Fruit fly (Drosophila melanogaster) whole organism, embryonic: ENCODE measurements around the gene CG7656.

Experiments used
- Antp ChIP-seq: fragments of 200-800 bp; sonication (Bioruptor generic); optimal IDR thresholded peaks from 3 replicates; lab custom pipeline; 2016; ENCODE audit warnings: missing biosample characterization, missing genetic modification characterization
- Atf3 ChIP-seq: fragments of 200-800 bp; sonication (Bioruptor generic); optimal IDR thresholded peaks from 3 replicates; lab custom pipeline; 2016; ENCODE audit warnings: missing biosample characterization, missing genetic modification characterization
- B-H2 ChIP-seq: fragments of 200-800 bp; sonication (Bioruptor generic); optimal IDR thresholded peaks from 2 replicates; lab custom pipeline; 2018; ENCODE audit warnings: missing biosample characterization, mild to moderate bottlenecking, missing genetic modification characterization
- Bteb2 ChIP-seq: fragments of 200-800 bp; sonication (Bioruptor generic); optimal IDR thresholded peaks from 2 replicates; lab custom pipeline; 2016; ENCODE audit warnings: missing biosample characterization, missing genetic modification characterization
- C15 ChIP-seq: fragments of 200-800 bp; sonication (Bioruptor generic); IDR thresholded peaks from 3 replicates; pipeline ENCODE4 v1.3.6; 2022; ENCODE audit warnings: missing biosample characterization, missing genetic modification characterization
- CG10979 ChIP-seq: fragments of 200-800 bp; sonication (Bioruptor generic); optimal IDR thresholded peaks from 2 replicates; lab custom pipeline; 2018; ENCODE audit warnings: missing biosample characterization, mild to moderate bottlenecking, missing genetic modification characterization, moderate library complexity
- CG11398 ChIP-seq: fragments of 200-800 bp; sonication (Bioruptor generic); optimal IDR thresholded peaks from 2 replicates; lab custom pipeline; 2016; ENCODE audit warnings: missing biosample characterization, missing genetic modification characterization
- CG1233 ChIP-seq: fragments of 200-800 bp; sonication (Bioruptor generic); optimal IDR thresholded peaks from 4 replicates; lab custom pipeline; 2018; ENCODE audit warnings: missing biosample characterization, mild to moderate bottlenecking, missing genetic modification characterization
- CG15479 ChIP-seq: fragments of 200-800 bp; sonication (Bioruptor generic); optimal IDR thresholded peaks from 3 replicates; lab custom pipeline; 2019; ENCODE audit warnings: missing biosample characterization, mild to moderate bottlenecking, missing genetic modification characterization, moderate library complexity
- CG17385 ChIP-seq: fragments of 200-800 bp; sonication (Bioruptor generic); optimal IDR thresholded peaks from 3 replicates; lab custom pipeline; 2018; ENCODE audit warnings: missing biosample characterization, mild to moderate bottlenecking, missing genetic modification characterization
- CG18619 ChIP-seq: fragments of 200-800 bp; sonication (Bioruptor generic); optimal IDR thresholded peaks from 3 replicates; lab custom pipeline; 2017; ENCODE audit warnings: missing biosample characterization, mild to moderate bottlenecking, missing genetic modification characterization
- CG3407 ChIP-seq: fragments of 200-800 bp; sonication (Bioruptor generic); optimal IDR thresholded peaks from 2 replicates; lab custom pipeline; 2018; ENCODE audit warnings: missing biosample characterization, mild to moderate bottlenecking, missing genetic modification characterization
- CG34376 ChIP-seq: fragments of 200-800 bp; sonication (Bioruptor generic); optimal IDR thresholded peaks from 2 replicates; lab custom pipeline; 2018; ENCODE audit warnings: missing biosample characterization, mild to moderate bottlenecking, missing genetic modification characterization
- CG34422 ChIP-seq: fragments of 200-800 bp; sonication (Bioruptor generic); IDR thresholded peaks from 3 replicates; pipeline ENCODE4 v1.3.6; 2022; ENCODE audit warnings: missing biosample characterization, missing genetic modification characterization
- CG4730 ChIP-seq: fragments of 200-800 bp; sonication (Bioruptor generic); IDR thresholded peaks from 2 replicates; pipeline ENCODE4 v1.3.6; 2022; ENCODE audit warnings: missing biosample characterization, missing genetic modification characterization
- CG4820 ChIP-seq: fragments of 200-800 bp; sonication (Bioruptor generic); optimal IDR thresholded peaks from 3 replicates; lab custom pipeline; 2016; ENCODE audit warnings: missing biosample characterization, missing genetic modification characterization
- CG6654 ChIP-seq: fragments of 200-800 bp; sonication (Bioruptor generic); optimal IDR thresholded peaks from 2 replicates; lab custom pipeline; 2017; ENCODE audit warnings: missing biosample characterization, mild to moderate bottlenecking, missing genetic modification characterization
- CG7271 ChIP-seq: fragments of 200-800 bp; sonication (Bioruptor generic); optimal IDR thresholded peaks from 2 replicates; lab custom pipeline; 2018; ENCODE audit warnings: missing biosample characterization, mild to moderate bottlenecking, missing genetic modification characterization, moderate library complexity
- CG8359 ChIP-seq: fragments of 200-800 bp; sonication (Bioruptor generic); optimal IDR thresholded peaks from 2 replicates; lab custom pipeline; 2017; ENCODE audit warnings: missing biosample characterization, mild to moderate bottlenecking, missing genetic modification characterization, borderline replicate concordance
- CG9932 ChIP-seq: fragments of 200-800 bp; sonication (Bioruptor generic); IDR thresholded peaks from 2 replicates; pipeline ENCODE4 v1.3.6; 2022; ENCODE audit warnings: missing biosample characterization, missing genetic modification characterization
- Deaf1 ChIP-seq: fragments of 200-800 bp; optimal IDR thresholded peaks from 3 replicates; lab custom pipeline; 2019; ENCODE audit warnings: missing biosample characterization, mild to moderate bottlenecking, missing genetic modification characterization, moderate library complexity
- Doc2 ChIP-seq: fragments of 200-800 bp; sonication (Bioruptor generic); IDR thresholded peaks from 2 replicates; pipeline ENCODE4 v1.3.6; 2022; ENCODE audit warnings: missing biosample characterization, missing genetic modification characterization
- Hr78 ChIP-seq, 2 experiments: fragments of 200-800 bp in 1 of 2; fragments of >200 bp in 1 of 2; sonication (Bioruptor generic) in 1 of 2; optimal IDR thresholded peaks; 2 replicates each; lab custom pipeline; 2017 to 2019; ENCODE audit warnings: missing biosample characterization in 2 of 2, missing genetic modification characterization in 2 of 2, mild to moderate bottlenecking in 1 of 2, moderate library complexity in 1 of 2
- Myb ChIP-seq: fragments of 200-800 bp; sonication (Bioruptor generic); optimal IDR thresholded peaks from 2 replicates; lab custom pipeline; 2016; ENCODE audit warnings: missing biosample characterization, missing genetic modification characterization
- Nf-YC ChIP-seq: fragments of 200-800 bp; optimal IDR thresholded peaks from 3 replicates; lab custom pipeline; 2019; ENCODE audit warnings: missing biosample characterization, mild to moderate bottlenecking, missing genetic modification characterization, moderate library complexity
- Oaz ChIP-seq: fragments of 200-800 bp; sonication (Bioruptor generic); IDR thresholded peaks from 2 replicates; pipeline ENCODE4 v1.3.6; 2022; ENCODE audit warnings: missing biosample characterization, missing genetic modification characterization
- Pdp1 ChIP-seq, 2 experiments: fragments of 200-800 bp; sonication (Bioruptor generic); optimal IDR thresholded peaks; 3 replicates each; lab custom pipeline; 2016; ENCODE audit warnings: missing biosample characterization in 2 of 2, missing genetic modification characterization in 2 of 2, mild to moderate bottlenecking in 1 of 2, moderate library complexity in 1 of 2
- Usf ChIP-seq: fragments of 200-800 bp; sonication (Bioruptor generic); optimal IDR thresholded peaks from 2 replicates; lab custom pipeline; 2017; ENCODE audit warnings: missing genotype, missing biosample characterization, missing genetic modification characterization
- Vsx1 ChIP-seq: fragments of 200-800 bp; sonication (Bioruptor generic); optimal IDR thresholded peaks from 2 replicates; lab custom pipeline; 2017; ENCODE audit warnings: missing biosample characterization, mild to moderate bottlenecking, missing genetic modification characterization, missing genetic modification reagents
- ase ChIP-seq: fragments of 200-800 bp; sonication (Bioruptor generic); IDR thresholded peaks from 3 replicates; pipeline ENCODE4 v1.3.6; 2022; ENCODE audit warnings: missing biosample characterization, missing genetic modification characterization
- bab2 ChIP-seq: fragments of 200-800 bp; sonication (Bioruptor generic); optimal IDR thresholded peaks from 2 replicates; lab custom pipeline; 2016; ENCODE audit warnings: missing biosample characterization, missing genetic modification characterization
- bowl ChIP-seq: fragments of 200-800 bp; sonication (Bioruptor generic); IDR thresholded peaks from 2 replicates; pipeline ENCODE4 v1.3.6; 2022; ENCODE audit warnings: missing biosample characterization, missing genetic modification characterization
- cato ChIP-seq: fragments of 200-800 bp; sonication (Bioruptor generic); optimal IDR thresholded peaks from 2 replicates; lab custom pipeline; 2016; ENCODE audit warnings: missing biosample characterization, missing genetic modification characterization, borderline replicate concordance
- crp ChIP-seq, 2 experiments: fragments of 200-800 bp; sonication (Bioruptor generic); optimal IDR thresholded peaks; 2 replicates in 1 of 2; 3 replicates in 1 of 2; lab custom pipeline; 2017; ENCODE audit warnings: missing biosample characterization in 2 of 2, missing genetic modification characterization in 2 of 2, mild to moderate bottlenecking in 1 of 2, moderate library complexity in 1 of 2
- eyg ChIP-seq: fragments of 200-800 bp; sonication (Bioruptor generic); optimal IDR thresholded peaks from 3 replicates; lab custom pipeline; 2016; ENCODE audit warnings: missing biosample characterization, missing genetic modification characterization
- fd64A ChIP-seq: fragments of 200-800 bp; sonication (Bioruptor generic); optimal IDR thresholded peaks from 3 replicates; lab custom pipeline; 2018; ENCODE audit warnings: missing biosample characterization, mild to moderate bottlenecking, missing genetic modification characterization
- ftz-f1 ChIP-seq: fragments of 200-800 bp; sonication (Bioruptor generic); optimal IDR thresholded peaks from 2 replicates; lab custom pipeline; 2016; ENCODE audit warnings: missing biosample characterization, missing genetic modification characterization
- h ChIP-seq: fragments of >200 bp; optimal IDR thresholded peaks from 2 replicates; lab custom pipeline; 2017
- lab ChIP-seq: fragments of 200-800 bp; sonication (Bioruptor generic); optimal IDR thresholded peaks from 3 replicates; lab custom pipeline; 2017; ENCODE audit warnings: missing biosample characterization, missing genetic modification characterization, mild to moderate bottlenecking, moderate library complexity, missing genetic modification reagents
- lmd ChIP-seq: fragments of 200-800 bp; sonication (Bioruptor generic); IDR thresholded peaks from 2 replicates; pipeline ENCODE4 v1.3.6; 2022; ENCODE audit warnings: missing biosample characterization, missing genetic modification characterization
- p53 ChIP-seq: fragments of 200-800 bp; sonication (Bioruptor generic); optimal IDR thresholded peaks from 2 replicates; lab custom pipeline; 2016; ENCODE audit warnings: missing biosample characterization, missing genetic modification characterization
- pfk ChIP-seq: fragments of 200-800 bp; sonication (Bioruptor generic); optimal IDR thresholded peaks from 2 replicates; lab custom pipeline; 2018; ENCODE audit warnings: missing biosample characterization, mild to moderate bottlenecking, missing genetic modification characterization, moderate library complexity
- pzg ChIP-seq: fragments of 200-800 bp; sonication (Bioruptor generic); optimal IDR thresholded peaks from 3 replicates; lab custom pipeline; 2018; ENCODE audit warnings: missing biosample characterization, mild to moderate bottlenecking, missing genetic modification characterization, moderate library complexity
- salm ChIP-seq: fragments of 200-800 bp; sonication (Bioruptor generic); optimal IDR thresholded peaks from 2 replicates; lab custom pipeline; 2018; ENCODE audit warnings: missing biosample characterization, mild to moderate bottlenecking, missing genetic modification characterization
- seq ChIP-seq: fragments of 200-800 bp; sonication (Bioruptor generic); IDR thresholded peaks from 2 replicates; pipeline ENCODE4 v1.3.6; 2022; ENCODE audit warnings: missing biosample characterization, missing genetic modification characterization
- shn ChIP-seq: fragments of 200-800 bp; sonication (Bioruptor generic); optimal IDR thresholded peaks from 3 replicates; lab custom pipeline; 2016; ENCODE audit warnings: missing biosample characterization, missing genetic modification characterization
- sima ChIP-seq: fragments of 200-800 bp; sonication (Bioruptor generic); optimal IDR thresholded peaks from 2 replicates; lab custom pipeline; 2016; ENCODE audit warnings: missing biosample characterization, missing genetic modification characterization
- tin ChIP-seq: fragments of 200-800 bp; sonication (Bioruptor generic); optimal IDR thresholded peaks from 3 replicates; lab custom pipeline; 2016; ENCODE audit warnings: missing biosample characterization, missing genetic modification characterization
- zen ChIP-seq: fragments of 200-800 bp; sonication (Bioruptor generic); optimal IDR thresholded peaks from 3 replicates; lab custom pipeline; 2018; ENCODE audit warnings: missing biosample characterization, mild to moderate bottlenecking, missing genetic modification characterization, moderate library complexity

CG7656 gene

DNA sequence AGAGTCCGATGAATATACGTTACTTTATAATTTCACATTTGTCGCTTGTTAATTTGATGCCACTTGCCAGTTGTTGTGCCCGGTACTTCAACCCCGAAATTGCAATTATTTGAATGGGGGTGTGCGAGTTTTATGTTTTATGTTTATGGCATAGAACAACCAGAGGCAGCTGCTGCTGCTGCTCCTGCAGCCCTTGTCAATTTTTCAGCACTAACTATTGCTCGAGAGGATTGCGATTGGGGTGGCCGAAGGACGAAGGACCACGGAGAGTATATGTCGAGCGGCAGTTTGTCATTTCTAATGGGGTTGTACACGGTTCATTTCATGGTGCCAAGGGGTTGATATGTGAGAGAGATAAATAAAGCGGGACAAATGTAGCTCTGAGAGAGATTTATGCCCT lies 36.1 kb upstream of the CG7656 start (continued):
- TF ChIP-seq Hr78 (GFP tag; optimal IDR thresholded peaks at IDR 0.05; lab: Kevin White, UChicago) (no peak), sima (GFP tag; lab: Kevin White, UChicago) (no peak), h (lab: Kevin White, UChicago) (no peak), ase (GFP tag; lab: Robert Waterston, UW) (peak; percentile 50; the same call in 1 of the 3 replicates), lmd (no peak), seq (GFP tag; lab: Robert Waterston, UW) (peak; percentile 74; the same call in 1 of the 2 replicates), CG7271 (tag; lab: Kevin White, UChicago) (no peak), bowl (GFP tag; lab: Robert Waterston, UW) (no peak), CG8359 (GFP tag; lab: Kevin White, UChicago) (no peak), CG11398 (GFP tag; lab: Kevin White, UChicago) (no peak), crp (GFP tag; optimal IDR thresholded peaks at IDR 0.05; lab: Kevin White, UChicago) (no peak), Doc2 (GFP tag; lab: Robert Waterston, UW) (no peak), CG34422 (no peak), Deaf1 (tag; lab: Kevin White, UChicago) (no peak), CG18619 (GFP tag; lab: Kevin White, UChicago) (no peak), pfk (no peak), CG3407 (GFP tag; lab: Kevin White, UChicago) (no peak), eyg (GFP tag; lab: Kevin White, UChicago) (no peak)

- TF ChIP-seq salm (tag; lab: Kevin White, UChicago), result no peak
- peak; percentile 69 to 87 for TF ChIP-seq Pdp1 (GFP tag; optimal IDR thresholded peaks at IDR 0.05; lab: Kevin White, UChicago)
- TF ChIP-seq CG6654, result no peak
- TF ChIP-seq CG1233 (GFP tag; lab: Kevin White, UChicago), result peak; percentile 64
- peak; percentile 73 for TF ChIP-seq ftz-f1 (GFP tag; lab: Kevin White, UChicago)
- peak; percentile 91 for TF ChIP-seq tin (GFP tag; lab: Kevin White, UChicago)
- peak; percentile 20 for TF ChIP-seq CG15479
- peak; percentile 63 for TF ChIP-seq CG34376 (GFP tag; lab: Kevin White, UChicago)
- TF ChIP-seq Bteb2 (GFP tag; lab: Kevin White, UChicago), result peak; percentile 71
- TF ChIP-seq Oaz, result no peak
- peak; percentile 93 for TF ChIP-seq shn (GFP tag; lab: Kevin White, UChicago)
- peak; percentile 57 for TF ChIP-seq Atf3 (GFP tag; lab: Kevin White, UChicago)
- peak; percentile 90 for TF ChIP-seq lab
- TF ChIP-seq fd64A (GFP tag; lab: Kevin White, UChicago), result peak; percentile 55
- peak; percentile 45 for TF ChIP-seq CG10979 (tag; lab: Kevin White, UChicago)
- peak; percentile 96 for TF ChIP-seq CG9932 (GFP tag; lab: Robert Waterston, UW)
- TF ChIP-seq Myb (GFP tag; lab: Kevin White, UChicago), result peak; percentile 91
- TF ChIP-seq pzg, result peak; percentile 85
- TF ChIP-seq Usf (GFP tag; lab: Kevin White, UChicago), result peak; percentile 48
- peak; percentile 93 for TF ChIP-seq Antp (GFP tag; lab: Kevin White, UChicago)
- TF ChIP-seq zen (tag; lab: Kevin White, UChicago), result peak; percentile 11
- TF ChIP-seq Vsx1, result peak; percentile 15
- peak; percentile 55 for TF ChIP-seq CG17385 (GFP tag; lab: Kevin White, UChicago)
- TF ChIP-seq cato (GFP tag; lab: Kevin White, UChicago), result peak; percentile 59
- TF ChIP-seq CG4820 (GFP tag; lab: Kevin White, UChicago), result peak; percentile 77
- peak; percentile 46 for TF ChIP-seq Nf-YC (tag; lab: Kevin White, UChicago)
- peak; percentile 71 for TF ChIP-seq p53 (GFP tag; lab: Kevin White, UChicago)
- TF ChIP-seq CG4730 (GFP tag; lab: Robert Waterston, UW), result peak; percentile 54; the same call in 1 of the 2 replicates
- TF ChIP-seq C15, result peak; percentile 51; the same call in 1 of the 3 replicates
- TF ChIP-seq bab2 (GFP tag; lab: Kevin White, UChicago), result peak; percentile 83
- peak; percentile 92 for TF ChIP-seq B-H2
These were observed 31.8 kb upstream of the CG7656 start, which contains the start of gene Phs for dm6 chr3L:15619626-15620247. Gene Phs, plus strand, starts transcription at chr3L:15619901.
